Worm (Caenorhabditis elegans): ENCODE results near the gene F31A3.5.

- TF ChIP-seq Y116A8C.19 (tag; optimal IDR thresholded peaks at IDR 0.05; ENCODE audit: borderline replicate concordance) (no peak), ceh-90 (tag; optimal IDR thresholded peaks at IDR 0.05) (no peak), jun-1 (tag; optimal IDR thresholded peaks at IDR 0.05) (no peak), lin-39 (tag; optimal IDR thresholded peaks at IDR 0.05) (no peak), zag-1 (tag; optimal IDR thresholded peaks at IDR 0.05) (no peak), ztf-11 (tag; optimal IDR thresholded peaks at IDR 0.05) (no peak), snpc-4 (tag; optimal IDR thresholded peaks at IDR 0.05) (no peak), lir-3 (tag; optimal IDR thresholded peaks at IDR 0.05; ENCODE audit: poor library complexity) (no peak), lin-13 (GFP tag; optimal IDR thresholded peaks at IDR 0.05) (no peak), ceh-82 (tag; optimal IDR thresholded peaks at IDR 0.05) (no peak), nhr-237 (tag; optimal IDR thresholded peaks at IDR 0.05) (no peak), elt-3 (tag; optimal IDR thresholded peaks at IDR 0.05) (no peak), mep-1 (tag; optimal IDR thresholded peaks at IDR 0.05) (no peak)
These were observed 45.1 kb downstream of the F31A3.5 start for ce11 chrX:17518293-17518692.
